Worm (Caenorhabditis elegans): ENCODE data around the gene ZC404.2.

DNA sequence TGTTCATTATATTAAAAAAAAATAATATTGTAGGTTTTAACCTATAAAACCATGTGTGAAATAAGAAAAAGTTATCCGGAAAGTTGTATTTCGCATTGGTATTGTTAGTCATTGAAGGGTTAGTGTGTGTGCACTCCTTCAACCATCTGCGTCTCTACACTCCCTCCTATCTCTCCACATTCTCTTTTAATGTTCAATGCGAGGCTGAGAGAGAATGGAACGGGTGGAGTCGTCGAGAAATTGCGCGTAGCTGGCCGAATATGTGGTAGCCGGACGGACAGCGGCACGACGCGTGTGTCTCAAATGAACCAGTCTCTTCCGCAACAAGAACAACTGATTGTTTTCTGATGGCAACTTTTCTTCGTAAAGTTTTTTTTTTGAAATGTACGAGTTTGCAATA, 9.1 kb downstream of the ZC404.2 start:
- TF ChIP-seq Y22D7AL.16 (tag; optimal IDR thresholded peaks at IDR 0.05) (no peak), ref-2 (tag; optimal IDR thresholded peaks at IDR 0.05) (no peak), fax-1 (tag; optimal IDR thresholded peaks at IDR 0.05) (no peak), K02D7.2 (tag; optimal IDR thresholded peaks at IDR 0.05) (no peak), nhr-11 (tag; optimal IDR thresholded peaks at IDR 0.05) (no peak), lin-11 (tag; optimal IDR thresholded peaks at IDR 0.05) (no peak), pag-3 (tag; optimal IDR thresholded peaks at IDR 0.05; ENCODE audit: borderline replicate concordance) (no peak), pax-1 (tag; optimal IDR thresholded peaks at IDR 0.05) (no peak), unc-42 (tag; optimal IDR thresholded peaks at IDR 0.05) (no peak), tbx-2 (tag; optimal IDR thresholded peaks at IDR 0.05) (no peak), K09A11.1 (tag; optimal IDR thresholded peaks at IDR 0.05; ENCODE audit: insufficient read depth) (no peak), hlh-8 (tag; optimal IDR thresholded peaks at IDR 0.05) (no peak)

Measured in whole organism, late embryonic.